Fruit fly (Drosophila melanogaster) whole organism, embryonic: ENCODE data around the gene Tnpo.

Experiments used
- Antp ChIP-seq: fragments of 200-800 bp; sonication (Bioruptor generic); optimal IDR thresholded peaks from 3 replicates; lab custom pipeline; 2016; ENCODE audit warnings: missing biosample characterization, missing genetic modification characterization
- BEAF-32 ChIP-seq: fragments of 200-800 bp; sonication (Bioruptor generic); optimal IDR thresholded peaks from 3 replicates; lab custom pipeline; 2017; ENCODE audit warnings: missing biosample characterization, missing genetic modification characterization, mild to moderate bottlenecking, moderate library complexity, missing genetic modification reagents
- CG10147 ChIP-seq: fragments of 200-800 bp; sonication (Bioruptor generic); optimal IDR thresholded peaks from 2 replicates; lab custom pipeline; 2019; ENCODE audit warnings: missing biosample characterization, mild to moderate bottlenecking, missing genetic modification characterization, moderate library complexity
- CG10543 ChIP-seq: fragments of 200-800 bp; sonication (Bioruptor generic); optimal IDR thresholded peaks from 3 replicates; lab custom pipeline; 2017; ENCODE audit warnings: missing biosample characterization, mild to moderate bottlenecking, missing genetic modification characterization, moderate library complexity
- CG13287 ChIP-seq: fragments of 200-800 bp; sonication (Bioruptor generic); IDR thresholded peaks from 2 replicates; pipeline ENCODE4 v1.3.6; 2022; ENCODE audit warnings: missing biosample characterization, missing genetic modification characterization; ENCODE audit not compliant: partially characterized antibody
- CG15011 ChIP-seq: fragments of 200-800 bp; sonication (Bioruptor generic); optimal IDR thresholded peaks from 3 replicates; lab custom pipeline; 2018; ENCODE audit warnings: missing biosample characterization, mild to moderate bottlenecking, missing genetic modification characterization
- CG15696 ChIP-seq: fragments of 200-800 bp; sonication (Bioruptor generic); optimal IDR thresholded peaks from 2 replicates; lab custom pipeline; 2019; ENCODE audit warnings: missing biosample characterization, mild to moderate bottlenecking, missing genetic modification characterization, moderate library complexity
- CG16813 ChIP-seq: fragments of 200-800 bp; sonication (Bioruptor generic); IDR thresholded peaks from 3 replicates; pipeline ENCODE4 v1.3.6; 2022; ENCODE audit warnings: missing biosample characterization, missing genetic modification characterization; ENCODE audit not compliant: partially characterized antibody
- CG16815 ChIP-seq: fragments of 200-800 bp; sonication (Bioruptor generic); optimal IDR thresholded peaks from 3 replicates; lab custom pipeline; 2017; ENCODE audit warnings: missing biosample characterization, mild to moderate bottlenecking, missing genetic modification characterization
- CG17359 ChIP-seq: fragments of 200-800 bp; sonication (Bioruptor generic); optimal IDR thresholded peaks from 3 replicates; lab custom pipeline; 2018; ENCODE audit warnings: missing biosample characterization, mild to moderate bottlenecking, missing genetic modification characterization, moderate library complexity
- CG17361 ChIP-seq: fragments of 200-800 bp; sonication (Bioruptor generic); IDR thresholded peaks from 3 replicates; pipeline ENCODE4 v1.3.6; 2022; ENCODE audit warnings: missing biosample characterization, missing genetic modification characterization
- CG33213 ChIP-seq: fragments of 200-800 bp; sonication (Bioruptor generic); optimal IDR thresholded peaks from 3 replicates; lab custom pipeline; 2016; ENCODE audit warnings: missing biosample characterization, missing genetic modification characterization
- CG3726 ChIP-seq: fragments of 200-800 bp; sonication (Bioruptor generic); IDR thresholded peaks from 3 replicates; pipeline ENCODE4, ENCODE4 v1.3.6; 2022; ENCODE audit warnings: missing biosample characterization, missing genetic modification characterization
- CG6254 ChIP-seq: fragments of 200-800 bp; sonication (Bioruptor generic); optimal IDR thresholded peaks from 3 replicates; lab custom pipeline; 2017; ENCODE audit warnings: mild to moderate bottlenecking, missing biosample characterization, missing genetic modification reagents, missing genetic modification characterization
- CG8924 ChIP-seq: fragments of 200-800 bp; optimal IDR thresholded peaks from 3 replicates; lab custom pipeline; 2019; ENCODE audit warnings: missing biosample characterization, mild to moderate bottlenecking, missing genetic modification characterization, moderate library complexity
- CG9727 ChIP-seq: fragments of 200-800 bp; sonication (Bioruptor generic); optimal IDR thresholded peaks from 3 replicates; lab custom pipeline; 2017; ENCODE audit warnings: missing biosample characterization, mild to moderate bottlenecking, missing genetic modification characterization
- Chrac-16 ChIP-seq: fragments of 200-800 bp; sonication (Bioruptor generic); optimal IDR thresholded peaks from 3 replicates; lab custom pipeline; 2016; ENCODE audit warnings: missing biosample characterization, missing genetic modification characterization
- CkIIα-i1 ChIP-seq: fragments of 200-800 bp; sonication (Bioruptor generic); IDR thresholded peaks from 2 replicates; pipeline ENCODE4 v1.3.6; 2022; ENCODE audit warnings: missing biosample characterization, missing genetic modification characterization
- Dad ChIP-seq: fragments of 200-800 bp; sonication (Bioruptor generic); optimal IDR thresholded peaks from 3 replicates; lab custom pipeline; 2016; ENCODE audit warnings: missing biosample characterization, missing genetic modification characterization
- Dfd ChIP-seq, 2 experiments: fragments of >200 bp; optimal IDR thresholded peaks; 2 replicates each; lab custom pipeline; 2017; ENCODE audit warnings: missing biosample characterization in 2 of 2, missing genetic modification characterization in 2 of 2
- Dip3 ChIP-seq: fragments of 200-800 bp; sonication (Bioruptor generic); optimal IDR thresholded peaks from 3 replicates; lab custom pipeline; 2016; ENCODE audit warnings: missing biosample characterization, missing genetic modification characterization
- Ets65A ChIP-seq: fragments of 200-800 bp; sonication (Bioruptor generic); peaks from one replicate; lab custom pipeline; 2016; ENCODE audit warnings: missing biosample characterization, missing genetic modification characterization
- Hmx ChIP-seq: fragments of 200-800 bp; sonication (Bioruptor generic); optimal IDR thresholded peaks from 2 replicates; lab custom pipeline; 2016; ENCODE audit warnings: missing biosample characterization, missing genetic modification characterization
- Lpt ChIP-seq: fragments of >200 bp; optimal IDR thresholded peaks from 2 replicates; lab custom pipeline; 2018; ENCODE audit warnings: missing biosample characterization, missing genetic modification characterization
- Max ChIP-seq: fragments of 200-800 bp; sonication (Bioruptor generic); optimal IDR thresholded peaks from 2 replicates; lab custom pipeline; 2016; ENCODE audit warnings: missing biosample characterization, mild to moderate bottlenecking, missing genetic modification characterization
- Oaz ChIP-seq: fragments of 200-800 bp; sonication (Bioruptor generic); IDR thresholded peaks from 2 replicates; pipeline ENCODE4 v1.3.6; 2022; ENCODE audit warnings: missing biosample characterization, missing genetic modification characterization
- Sox100B ChIP-seq: fragments of 200-800 bp; sonication (Bioruptor generic); optimal IDR thresholded peaks from 3 replicates; lab custom pipeline; 2018; ENCODE audit warnings: missing biosample characterization, mild to moderate bottlenecking, missing genetic modification characterization
- Sry-β ChIP-seq: fragments of 200-800 bp; sonication (Bioruptor generic); optimal IDR thresholded peaks from 2 replicates; lab custom pipeline; 2018; ENCODE audit warnings: missing biosample characterization, mild to moderate bottlenecking, missing genetic modification characterization, moderate library complexity
- Tbp ChIP-seq: fragments of >200 bp; optimal IDR thresholded peaks from 2 replicates; lab custom pipeline; 2018; ENCODE audit warnings: missing biosample characterization, missing genetic modification characterization
- amos ChIP-seq: fragments of 200-800 bp; sonication (Bioruptor generic); IDR thresholded peaks from 2 replicates; pipeline ENCODE4 v1.3.6; 2022; ENCODE audit warnings: missing biosample characterization, missing genetic modification characterization; ENCODE audit not compliant: partially characterized antibody
- bab2 ChIP-seq: fragments of 200-800 bp; sonication (Bioruptor generic); optimal IDR thresholded peaks from 2 replicates; lab custom pipeline; 2016; ENCODE audit warnings: missing biosample characterization, missing genetic modification characterization
- dmrt11E ChIP-seq: fragments of 200-800 bp; sonication (Bioruptor generic); optimal IDR thresholded peaks from 3 replicates; lab custom pipeline; 2018; ENCODE audit warnings: missing biosample characterization, mild to moderate bottlenecking, missing genetic modification characterization, moderate library complexity
- dmrt99B ChIP-seq: fragments of 200-800 bp; sonication (Bioruptor generic); optimal IDR thresholded peaks from 2 replicates; lab custom pipeline; 2018; ENCODE audit warnings: missing biosample characterization, mild to moderate bottlenecking, missing genetic modification characterization, moderate library complexity
- ems ChIP-seq: fragments of 200-800 bp; sonication (Bioruptor generic); optimal IDR thresholded peaks from 3 replicates; lab custom pipeline; 2016; ENCODE audit warnings: missing biosample characterization, missing genetic modification characterization
- gce ChIP-seq: fragments of 200-800 bp; sonication (Bioruptor generic); IDR thresholded peaks from 3 replicates; pipeline ENCODE4 v1.3.6; 2022; ENCODE audit warnings: missing biosample characterization, missing genetic modification characterization
- jumu ChIP-seq: fragments of 200-800 bp; sonication (Bioruptor generic); optimal IDR thresholded peaks from 3 replicates; lab custom pipeline; 2016; ENCODE audit warnings: missing biosample characterization, missing genetic modification characterization
- kni ChIP-seq: fragments of 200-800 bp; sonication (Bioruptor generic); optimal IDR thresholded peaks from 3 replicates; lab custom pipeline; 2017; ENCODE audit warnings: mild to moderate bottlenecking, missing biosample characterization, missing genetic modification reagents, missing genetic modification characterization
- lab ChIP-seq: fragments of 200-800 bp; sonication (Bioruptor generic); optimal IDR thresholded peaks from 3 replicates; lab custom pipeline; 2017; ENCODE audit warnings: missing biosample characterization, missing genetic modification characterization, mild to moderate bottlenecking, moderate library complexity, missing genetic modification reagents
- pros ChIP-seq: fragments of 200-800 bp; sonication (Bioruptor generic); optimal IDR thresholded peaks from 3 replicates; lab custom pipeline; 2019; ENCODE audit warnings: missing biosample characterization, mild to moderate bottlenecking, missing genetic modification characterization, moderate library complexity
- psq ChIP-seq: fragments of 200-800 bp; sonication (Bioruptor generic); optimal IDR thresholded peaks from 2 replicates; lab custom pipeline; 2017; ENCODE audit warnings: missing biosample characterization, missing genetic modification characterization
- ranshi ChIP-seq: fragments of 200-800 bp; sonication (Bioruptor generic); IDR thresholded peaks from 2 replicates; pipeline ENCODE4 v1.3.6; 2022; ENCODE audit warnings: missing biosample characterization, missing genetic modification characterization
- slou ChIP-seq: fragments of 200-800 bp; sonication (Bioruptor generic); optimal IDR thresholded peaks from 3 replicates; lab custom pipeline; 2016; ENCODE audit warnings: missing biosample characterization, missing genetic modification characterization
- stc ChIP-seq: fragments of 200-800 bp; sonication (Bioruptor generic); IDR thresholded peaks from 2 replicates; pipeline ENCODE4 v1.3.6; 2022; ENCODE audit warnings: missing biosample characterization, missing genetic modification characterization
- sug ChIP-seq: fragments of 200-800 bp; optimal IDR thresholded peaks from 2 replicates; lab custom pipeline; 2019; ENCODE audit warnings: missing biosample characterization, mild to moderate bottlenecking, missing genetic modification characterization, moderate library complexity
- tgo ChIP-seq: fragments of 200-800 bp; sonication (Bioruptor generic); IDR thresholded peaks from 3 replicates; pipeline ENCODE4 v1.3.6; 2022; ENCODE audit warnings: missing biosample characterization, missing genetic modification characterization
- trh ChIP-seq: fragments of 200-800 bp; sonication (Bioruptor generic); optimal IDR thresholded peaks from 2 replicates; lab custom pipeline; 2016; ENCODE audit warnings: missing biosample characterization, missing genetic modification characterization
- unpg ChIP-seq: fragments of 200-800 bp; sonication (Bioruptor generic); optimal IDR thresholded peaks from 3 replicates; lab custom pipeline; 2018; ENCODE audit warnings: missing biosample characterization, mild to moderate bottlenecking, missing genetic modification characterization, moderate library complexity

Tnpo gene

dm6 chr3L:6220187-6220586 is 26.9 kb downstream of the Tnpo start, which contains the start of gene CG33946 (continued):
- TF ChIP-seq Oaz (GFP tag; lab: Robert Waterston, UW) (no peak), CG6254 (GFP tag; lab: Kevin White, UChicago) (no peak), CG33213 (no peak), sug (tag; lab: Kevin White, UChicago) (no peak), dmrt99B (tag; lab: Kevin White, UChicago) (no peak), tgo (GFP tag; lab: Robert Waterston, UW) (no peak), pros (no peak), amos (GFP tag; lab: Robert Waterston, UW) (no peak), trh (GFP tag; lab: Kevin White, UChicago) (peak; percentile 28), Dip3 (GFP tag; lab: Kevin White, UChicago) (no peak), kni (no peak), ems (peak; percentile 47), Dfd (GFP tag; optimal IDR thresholded peaks at IDR 0.05; lab: Kevin White, UChicago) (no peak), Sox100B (GFP tag; lab: Kevin White, UChicago) (no peak), psq (no peak), stc (GFP tag; lab: Robert Waterston, UW) (peak; percentile 61), ranshi (GFP tag; lab: Robert Waterston, UW) (peak; percentile 64; the same call in 1 of the 2 replicates), slou (GFP tag; lab: Kevin White, UChicago) (no peak), dmrt11E (tag; lab: Kevin White, UChicago) (no peak), CG9727 (GFP tag; lab: Kevin White, UChicago) (no peak), lab (GFP tag; lab: Kevin White, UChicago) (no peak), Chrac-16 (GFP tag; lab: Kevin White, UChicago) (peak; percentile 34), Tbp (GFP tag; lab: Kevin White, UChicago) (no peak), CkIIα-i1 (GFP tag; lab: Robert Waterston, UW) (no peak), CG16815 (GFP tag; lab: Kevin White, UChicago) (peak; percentile 29), CG17359 (no peak), bab2 (GFP tag; lab: Kevin White, UChicago) (no peak), Lpt (GFP tag; lab: Kevin White, UChicago) (no peak), Hmx (GFP tag; lab: Kevin White, UChicago) (no peak), unpg (no peak), Antp (GFP tag; lab: Kevin White, UChicago) (peak; percentile 8), CG16813 (GFP tag; lab: Robert Waterston, UW) (no peak), Max (GFP tag; lab: Kevin White, UChicago) (no peak), CG15011 (GFP tag; lab: Kevin White, UChicago) (no peak), CG10543 (no peak), CG17361 (GFP tag; lab: Robert Waterston, UW) (0 out of 3 replicates have a peak, but pooled peaks have one; percentile 22), CG15696 (tag; lab: Kevin White, UChicago) (no peak), CG8924 (tag; lab: Kevin White, UChicago) (no peak), CG10147 (GFP tag; lab: Kevin White, UChicago) (no peak), CG13287 (GFP tag; lab: Robert Waterston, UW) (no peak), Dad (GFP tag; lab: Kevin White, UChicago) (no peak), jumu (no peak), Ets65A (peak; percentile 39), CG3726 (GFP tag; lab: Robert Waterston, UW) (no peak), gce (GFP tag; lab: Robert Waterston, UW) (no peak), Sry-β (GFP tag; lab: Kevin White, UChicago) (no peak), BEAF-32 (GFP tag; lab: Kevin White, UChicago) (no peak)
